Worm (Caenorhabditis elegans) whole organism, L3 larva: Measurements from ENCODE around the gene C18H7.1.

ENCODE experiments used
- ama-1 ChIP-seq: fragments of 150-350 bp; optimal IDR thresholded peaks from 2 replicates; lab custom pipeline; 2018
- ceh-16 ChIP-seq: sonication (generic microtip); optimal IDR thresholded peaks from 2 replicates; lab custom pipeline; 2017; ENCODE audit warnings: missing biosample characterization, missing genetic modification characterization
- elt-3 ChIP-seq, 3 experiments: fragments of 150-350 bp in 1 of 3; sonication (generic microtip) in 2 of 3; optimal IDR thresholded peaks; 2 replicates in 2 of 3; 4 replicates in 1 of 3; lab custom pipeline; 2014 to 2017; ENCODE audit warnings: missing biosample characterization in 3 of 3, missing genetic modification characterization in 3 of 3
- fkh-10 ChIP-seq: sonication (generic microtip); optimal IDR thresholded peaks from 2 replicates; lab custom pipeline; 2017; ENCODE audit warnings: missing biosample characterization, missing genetic modification reagents, missing genetic modification characterization
- nfya-1 ChIP-seq: sonication (generic microtip); optimal IDR thresholded peaks from 2 replicates; lab custom pipeline; 2017; ENCODE audit warnings: missing genetic modification characterization, mild to moderate bottlenecking, missing compliant biosample characterization, antibody characterized with exemption, moderate library complexity; ENCODE audit not compliant: insufficient read depth
- nhr-237 ChIP-seq: fragments of 150-350 bp; optimal IDR thresholded peaks from 2 replicates; lab custom pipeline; 2014; ENCODE audit warnings: missing biosample characterization, missing genetic modification characterization
- nhr-43 ChIP-seq: sonication (generic microtip); optimal IDR thresholded peaks from 2 replicates; lab custom pipeline; 2016; ENCODE audit warnings: mild to moderate bottlenecking, missing genetic modification characterization, missing compliant biosample characterization; ENCODE audit not compliant: poor library complexity, severe bottlenecking
- pqm-1 ChIP-seq: fragments of 150-350 bp; optimal IDR thresholded peaks from 2 replicates; lab custom pipeline; 2017; ENCODE audit warnings: missing biosample characterization, missing genetic modification characterization, inconsistent platforms
- snpc-4 ChIP-seq: fragments of 150-350 bp; optimal IDR thresholded peaks from 2 replicates; lab custom pipeline; 2014; ENCODE audit warnings: missing biosample characterization, missing genetic modification characterization

ce11 chrIV:596292-596952 is 18.9 kb upstream of the C18H7.1 start, which contains the start of the genes C18H7.7 and C18H7.11:
- TF ChIP-seq fkh-10 (no peak), nhr-43 (tag; lab: Kevin White, UChicago) (no peak), elt-3 (tag; optimal IDR thresholded peaks at IDR 0.05; lab: Kevin White, UChicago) (no peak), ama-1 (lab: Kevin White, UChicago) (no peak), snpc-4 (tag; lab: Kevin White, UChicago) (no peak), pqm-1 (tag; lab: Kevin White, UChicago) (peak; percentile 19), nfya-1 (tag; lab: Kevin White, UChicago) (no peak), nhr-237 (tag; lab: Kevin White, UChicago) (no peak), ceh-16 (no peak)
